Worm (Caenorhabditis elegans): Measurements from ENCODE around the gene egal-1.

Gene egal-1

DNA sequence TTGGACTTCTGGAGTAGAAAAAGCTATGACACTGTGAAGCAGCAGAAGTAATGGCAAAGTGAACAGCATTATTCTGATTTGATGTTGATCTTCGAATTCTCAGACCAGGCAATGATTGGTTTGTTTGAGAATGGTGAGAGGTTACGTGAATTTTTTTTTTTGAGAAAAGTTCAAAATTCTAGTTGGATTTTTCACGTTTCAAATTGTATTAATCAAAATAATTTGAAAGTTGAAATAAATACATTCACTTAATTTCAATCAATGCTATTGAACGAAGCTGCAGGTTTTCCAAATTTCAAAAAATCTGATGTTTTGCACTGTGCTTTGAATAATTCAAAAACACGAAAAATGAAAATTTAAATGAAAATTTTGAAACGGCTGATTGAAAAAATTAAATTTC is 27.9 kb upstream of the egal-1 start, which contains the start of gene C31H1.5:
TSS of gene C31H1.5 (minus strand) at position 101 of the 400 bp plus-strand sequence.
- TF ChIP-seq B0310.2 (tag; optimal IDR thresholded peaks at IDR 0.05): no peak
- no peak for TF ChIP-seq hnd-1 (tag; optimal IDR thresholded peaks at IDR 0.05)
- no peak for TF ChIP-seq hmbx-1 (tag; optimal IDR thresholded peaks at IDR 0.05)
- no peak for TF ChIP-seq tra-4 (tag; optimal IDR thresholded peaks at IDR 0.05)
- no peak for TF ChIP-seq sea-1 (GFP tag; conservative IDR thresholded peaks at IDR 0.05)
- no peak for TF ChIP-seq ceh-36 (tag; optimal IDR thresholded peaks at IDR 0.05)
- no peak for TF ChIP-seq ceh-13 (GFP tag; optimal IDR thresholded peaks at IDR 0.05)
- TF ChIP-seq scrt-1 (GFP tag; IDR thresholded peaks at IDR 0.05): no peak
- no peak for TF ChIP-seq F13C5.2 (tag; optimal IDR thresholded peaks at IDR 0.05)
- no peak for TF ChIP-seq ama-1 (optimal IDR thresholded peaks at IDR 0.05)

DNA sequence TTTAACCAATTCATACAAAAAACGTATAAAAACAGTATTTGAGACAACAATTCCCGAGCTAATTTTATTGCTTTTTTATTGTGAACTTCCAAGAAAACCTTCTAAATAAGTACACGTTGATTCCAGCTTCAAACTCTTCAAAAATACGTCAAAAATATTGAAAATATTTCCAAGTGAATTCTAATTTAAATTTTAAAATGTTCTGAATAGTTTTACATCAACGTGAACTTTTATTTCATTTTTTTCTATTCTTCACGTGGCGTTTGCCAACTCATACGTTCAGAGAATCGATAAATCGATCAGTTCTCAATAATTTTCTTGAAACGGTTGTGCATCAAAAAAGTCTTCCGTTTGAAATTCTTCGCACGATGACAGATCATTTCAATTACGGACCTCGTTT is 27.4 kb upstream of the egal-1 start, which contains the start of gene C31H1.1:
TSS of gene C31H1.1 (plus strand) at position 301 of the 400 bp plus-strand sequence.
- TF ChIP-seq ceh-36 (tag; optimal IDR thresholded peaks at IDR 0.05) (no peak), hmbx-1 (tag; optimal IDR thresholded peaks at IDR 0.05) (no peak), scrt-1 (GFP tag; IDR thresholded peaks at IDR 0.05) (no peak), hnd-1 (tag; optimal IDR thresholded peaks at IDR 0.05) (no peak), sea-1 (GFP tag; conservative IDR thresholded peaks at IDR 0.05) (no peak), F13C5.2 (tag; optimal IDR thresholded peaks at IDR 0.05) (no peak), tra-4 (tag; optimal IDR thresholded peaks at IDR 0.05) (no peak), hmg-4 (GFP tag; optimal IDR thresholded peaks at IDR 0.05) (no peak), ets-7 (tag; optimal IDR thresholded peaks at IDR 0.05) (no peak), pes-1 (GFP tag; IDR thresholded peaks at IDR 0.05) (no peak), tbx-37 (GFP tag; conservative IDR thresholded peaks at IDR 0.05) (no peak), flt-1 (GFP tag; IDR thresholded peaks at IDR 0.05) (no peak)

ce11 chrIV:5799577-5799976 is 25.0 kb upstream of the egal-1 start:
- TF ChIP-seq pes-1 (GFP tag; IDR thresholded peaks at IDR 0.05) (no peak), ama-1 (optimal IDR thresholded peaks at IDR 0.05) (no peak), tbx-11 (GFP tag; IDR thresholded peaks at IDR 0.05) (no peak), F13C5.2 (tag; optimal IDR thresholded peaks at IDR 0.05) (no peak), hnd-1 (tag; optimal IDR thresholded peaks at IDR 0.05) (no peak), B0310.2 (tag; optimal IDR thresholded peaks at IDR 0.05) (no peak), aly-1 (tag; optimal IDR thresholded peaks at IDR 0.05) (no peak), ceh-13 (GFP tag; optimal IDR thresholded peaks at IDR 0.05) (no peak), scrt-1 (GFP tag; IDR thresholded peaks at IDR 0.05) (no peak), ets-7 (tag; optimal IDR thresholded peaks at IDR 0.05) (no peak), hmbx-1 (tag; optimal IDR thresholded peaks at IDR 0.05) (no peak), tbx-37 (GFP tag; conservative IDR thresholded peaks at IDR 0.05) (no peak), ceh-36 (tag; optimal IDR thresholded peaks at IDR 0.05) (no peak), flt-1 (GFP tag; IDR thresholded peaks at IDR 0.05) (no peak), hmg-4 (GFP tag; optimal IDR thresholded peaks at IDR 0.05) (no peak), tra-4 (tag; optimal IDR thresholded peaks at IDR 0.05) (no peak), sea-1 (GFP tag; conservative IDR thresholded peaks at IDR 0.05) (no peak)

DNA sequence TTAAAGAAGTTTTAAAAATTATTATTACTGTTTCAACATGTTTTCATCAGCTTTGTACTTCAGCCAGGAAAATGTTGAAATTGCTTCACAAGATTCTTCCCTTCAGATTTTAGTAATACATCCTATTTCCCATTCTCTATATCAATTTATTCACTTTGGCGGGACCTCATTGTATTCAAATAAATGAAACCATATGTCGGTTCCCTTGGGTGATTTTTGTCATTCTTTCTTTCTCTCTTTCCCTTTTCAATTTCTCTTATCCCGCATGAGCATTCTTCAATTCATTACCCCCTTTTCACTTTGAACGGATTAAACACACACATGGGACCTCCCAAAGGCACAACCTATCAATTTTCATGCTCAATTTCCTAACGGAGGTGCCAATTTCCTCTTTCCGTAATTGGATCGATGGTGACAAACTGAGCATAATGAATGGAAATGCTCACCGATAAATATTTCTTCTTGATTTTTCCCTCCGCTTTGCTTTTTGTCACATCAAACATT is 21.0 kb upstream of the egal-1 start:
- TF ChIP-seq scrt-1 (GFP tag; IDR thresholded peaks at IDR 0.05): no peak
- no peak for TF ChIP-seq aly-1 (tag; optimal IDR thresholded peaks at IDR 0.05)
- no peak for TF ChIP-seq hmg-4 (GFP tag; optimal IDR thresholded peaks at IDR 0.05)
- TF ChIP-seq pes-1 (GFP tag; IDR thresholded peaks at IDR 0.05): no peak

DNA sequence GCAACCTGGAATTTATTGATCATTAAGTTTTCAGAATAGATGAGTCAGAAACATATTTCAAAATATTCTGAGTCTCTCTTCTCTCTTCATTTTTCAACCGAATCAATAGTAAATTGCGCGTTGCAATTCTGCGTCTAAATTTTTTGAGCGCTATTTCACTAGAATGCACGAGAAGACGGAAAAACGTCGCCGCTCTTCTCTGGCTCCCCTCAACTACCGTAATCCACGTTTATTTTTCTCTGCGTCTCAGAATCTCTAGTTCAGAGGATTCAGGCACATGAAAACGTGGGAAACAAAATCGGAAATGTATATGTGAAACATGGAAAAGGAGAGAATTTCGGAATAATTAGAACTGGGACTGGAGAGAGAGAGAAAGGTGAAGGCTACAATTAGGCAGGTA is 19.1 kb upstream of the egal-1 start:
- TF ChIP-seq aly-1 (tag; optimal IDR thresholded peaks at IDR 0.05): no peak
- TF ChIP-seq tbx-11 (GFP tag; IDR thresholded peaks at IDR 0.05): no peak
- no peak for TF ChIP-seq B0310.2 (tag; optimal IDR thresholded peaks at IDR 0.05)
- no peak for TF ChIP-seq ama-1 (optimal IDR thresholded peaks at IDR 0.05)
- no peak for TF ChIP-seq scrt-1 (GFP tag; IDR thresholded peaks at IDR 0.05)
- no peak for TF ChIP-seq hmbx-1 (tag; optimal IDR thresholded peaks at IDR 0.05)
- TF ChIP-seq ets-7 (tag; optimal IDR thresholded peaks at IDR 0.05): no peak
- TF ChIP-seq pes-1 (GFP tag; IDR thresholded peaks at IDR 0.05): no peak
- TF ChIP-seq F13C5.2 (tag; optimal IDR thresholded peaks at IDR 0.05): no peak
- no peak for TF ChIP-seq hnd-1 (tag; optimal IDR thresholded peaks at IDR 0.05)
- TF ChIP-seq hmg-4 (GFP tag; optimal IDR thresholded peaks at IDR 0.05): no peak

DNA sequence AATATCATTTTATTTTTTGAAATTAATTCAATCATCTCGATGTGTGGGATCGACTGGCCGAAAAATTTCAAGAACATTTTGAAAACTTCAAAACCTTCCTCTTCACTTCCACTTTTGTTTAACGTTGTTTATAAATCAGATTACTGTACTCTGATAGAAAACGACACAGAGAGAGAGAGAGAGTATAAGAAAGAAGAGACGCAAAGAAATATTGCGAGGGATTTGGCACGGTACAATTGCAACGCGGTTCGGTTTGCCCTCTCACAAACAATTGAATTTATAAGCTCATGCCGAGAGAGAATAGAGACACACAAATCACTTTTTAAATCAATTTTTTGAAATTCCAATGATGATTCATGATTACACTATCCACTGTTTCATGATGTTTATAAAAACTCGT is 18.2 kb upstream of the egal-1 start:
- no peak for TF ChIP-seq tbx-37 (GFP tag; conservative IDR thresholded peaks at IDR 0.05)
- no peak for TF ChIP-seq F13C5.2 (tag; optimal IDR thresholded peaks at IDR 0.05)
- no peak for TF ChIP-seq tra-4 (tag; optimal IDR thresholded peaks at IDR 0.05)
- TF ChIP-seq sea-1 (GFP tag; conservative IDR thresholded peaks at IDR 0.05): no peak
- TF ChIP-seq aly-1 (tag; optimal IDR thresholded peaks at IDR 0.05): no peak
- TF ChIP-seq hmg-4 (GFP tag; optimal IDR thresholded peaks at IDR 0.05): no peak
- TF ChIP-seq ets-7 (tag; optimal IDR thresholded peaks at IDR 0.05): no peak
- TF ChIP-seq ama-1 (optimal IDR thresholded peaks at IDR 0.05): no peak
- no peak for TF ChIP-seq ceh-13 (GFP tag; optimal IDR thresholded peaks at IDR 0.05)
- no peak for TF ChIP-seq hnd-1 (tag; optimal IDR thresholded peaks at IDR 0.05)
- no peak for TF ChIP-seq hmbx-1 (tag; optimal IDR thresholded peaks at IDR 0.05)
- TF ChIP-seq pes-1 (GFP tag; IDR thresholded peaks at IDR 0.05): no peak
- no peak for TF ChIP-seq ceh-36 (tag; optimal IDR thresholded peaks at IDR 0.05)
- no peak for TF ChIP-seq flt-1 (GFP tag; IDR thresholded peaks at IDR 0.05)
- TF ChIP-seq tbx-11 (GFP tag; IDR thresholded peaks at IDR 0.05): no peak
- no peak for TF ChIP-seq scrt-1 (GFP tag; IDR thresholded peaks at IDR 0.05)
- no peak for TF ChIP-seq B0310.2 (tag; optimal IDR thresholded peaks at IDR 0.05)

ce11 chrIV:5806909-5807308 is 17.7 kb upstream of the egal-1 start, which contains the start of gene lntl-1:
Gene lntl-1 (minus strand): TSS chrIV:5807093.
- TF ChIP-seq tbx-37 (GFP tag; conservative IDR thresholded peaks at IDR 0.05) (no peak), ama-1 (optimal IDR thresholded peaks at IDR 0.05) (no peak), tbx-11 (GFP tag; IDR thresholded peaks at IDR 0.05) (no peak), hmbx-1 (tag; optimal IDR thresholded peaks at IDR 0.05) (no peak), scrt-1 (GFP tag; IDR thresholded peaks at IDR 0.05) (no peak), pes-1 (GFP tag; IDR thresholded peaks at IDR 0.05) (no peak), flt-1 (GFP tag; IDR thresholded peaks at IDR 0.05) (no peak), B0310.2 (tag; optimal IDR thresholded peaks at IDR 0.05) (no peak), aly-1 (tag; optimal IDR thresholded peaks at IDR 0.05) (no peak), F13C5.2 (tag; optimal IDR thresholded peaks at IDR 0.05) (no peak), sea-1 (GFP tag; conservative IDR thresholded peaks at IDR 0.05) (no peak), ets-7 (tag; optimal IDR thresholded peaks at IDR 0.05) (no peak), ceh-36 (tag; optimal IDR thresholded peaks at IDR 0.05) (no peak), hnd-1 (tag; optimal IDR thresholded peaks at IDR 0.05) (no peak), hmg-4 (GFP tag; optimal IDR thresholded peaks at IDR 0.05) (no peak), tra-4 (tag; optimal IDR thresholded peaks at IDR 0.05) (no peak), ceh-13 (GFP tag; optimal IDR thresholded peaks at IDR 0.05) (no peak)
